Worm (Caenorhabditis elegans) whole organism, L4 larva: Measurements from ENCODE around the gene tag-314.

Experiments
- ZK546.5 ChIP-seq, 2 experiments: sonication (generic microtip); optimal IDR thresholded peaks; 2 replicates each; lab custom pipeline; 2017; ENCODE audit warnings: missing biosample characterization in 2 of 2, missing genetic modification characterization in 2 of 2
- fkh-10 ChIP-seq: fragments of 150-350 bp; optimal IDR thresholded peaks from 2 replicates; lab custom pipeline; 2014; ENCODE audit warnings: missing biosample characterization, missing genetic modification reagents, missing genetic modification characterization
- gei-8 ChIP-seq: fragments of 200-800 bp; sonication (Bioruptor generic); optimal IDR thresholded peaks from 2 replicates; lab custom pipeline; 2018; ENCODE audit warnings: mild to moderate bottlenecking, missing genetic modification characterization, missing compliant biosample characterization
- lsy-2 ChIP-seq, 2 experiments: fragments of 150-350 bp in 1 of 2; sonication (generic microtip) in 1 of 2; optimal IDR thresholded peaks; 2 replicates each; lab custom pipeline; 2014 to 2017; ENCODE audit warnings: missing biosample characterization in 2 of 2, missing genetic modification characterization in 2 of 2
- mdt-29 ChIP-seq: fragments of 200-800 bp; sonication (Bioruptor generic); IDR thresholded peaks from 2 replicates; pipeline ENCODE4 v1.3.6; 2022; ENCODE audit warnings: missing genetic modification reagents, missing genetic modification characterization, missing compliant biosample characterization
- mes-2 ChIP-seq: sonication (generic microtip); optimal IDR thresholded peaks from 2 replicates; lab custom pipeline; 2016; ENCODE audit warnings: missing genotype, mild to moderate bottlenecking, missing genetic modification characterization, missing compliant biosample characterization; ENCODE audit not compliant: poor library complexity, severe bottlenecking
- nhr-237 ChIP-seq: sonication (generic microtip); optimal IDR thresholded peaks from 2 replicates; lab custom pipeline; 2017; ENCODE audit warnings: missing biosample characterization, missing genetic modification characterization
- nhr-25 ChIP-seq: sonication (generic microtip); optimal IDR thresholded peaks from 2 replicates; lab custom pipeline; 2017; ENCODE audit warnings: missing genetic modification characterization, mild to moderate bottlenecking, missing compliant biosample characterization, antibody characterized with exemption, moderate library complexity, borderline replicate concordance; ENCODE audit not compliant: insufficient read depth
- php-3 ChIP-seq: fragments of 200-800 bp; sonication (Bioruptor generic); IDR thresholded peaks from 2 replicates; pipeline ENCODE4 v1.3.6; 2022; ENCODE audit warnings: missing genetic modification reagents, missing genetic modification characterization, missing compliant biosample characterization

- TF ChIP-seq ZK546.5 (tag; optimal IDR thresholded peaks at IDR 0.05; lab: Kevin White, UChicago) (no peak), mes-2 (tag; lab: Kevin White, UChicago) (no peak), fkh-10 (GFP tag; lab: Kevin White, UChicago) (no peak), gei-8 (GFP tag; lab: Kevin White, UChicago) (no peak), lsy-2 (tag; optimal IDR thresholded peaks at IDR 0.05; lab: Kevin White, UChicago) (no peak), nhr-25 (tag; lab: Kevin White, UChicago) (no peak), nhr-237 (no peak), php-3 (GFP tag; lab: Robert Waterston, UW) (no peak), mdt-29 (GFP tag; lab: Robert Waterston, UW) (no peak)
Observed at ce11 chrV:10426253-10426652, 2.3 kb downstream of the tag-314 start, which contains the start of gene apc-10.
